Fruit fly (Drosophila melanogaster): Measurements from ENCODE around the gene MTA1-like.

Gene MTA1-like

DNA sequence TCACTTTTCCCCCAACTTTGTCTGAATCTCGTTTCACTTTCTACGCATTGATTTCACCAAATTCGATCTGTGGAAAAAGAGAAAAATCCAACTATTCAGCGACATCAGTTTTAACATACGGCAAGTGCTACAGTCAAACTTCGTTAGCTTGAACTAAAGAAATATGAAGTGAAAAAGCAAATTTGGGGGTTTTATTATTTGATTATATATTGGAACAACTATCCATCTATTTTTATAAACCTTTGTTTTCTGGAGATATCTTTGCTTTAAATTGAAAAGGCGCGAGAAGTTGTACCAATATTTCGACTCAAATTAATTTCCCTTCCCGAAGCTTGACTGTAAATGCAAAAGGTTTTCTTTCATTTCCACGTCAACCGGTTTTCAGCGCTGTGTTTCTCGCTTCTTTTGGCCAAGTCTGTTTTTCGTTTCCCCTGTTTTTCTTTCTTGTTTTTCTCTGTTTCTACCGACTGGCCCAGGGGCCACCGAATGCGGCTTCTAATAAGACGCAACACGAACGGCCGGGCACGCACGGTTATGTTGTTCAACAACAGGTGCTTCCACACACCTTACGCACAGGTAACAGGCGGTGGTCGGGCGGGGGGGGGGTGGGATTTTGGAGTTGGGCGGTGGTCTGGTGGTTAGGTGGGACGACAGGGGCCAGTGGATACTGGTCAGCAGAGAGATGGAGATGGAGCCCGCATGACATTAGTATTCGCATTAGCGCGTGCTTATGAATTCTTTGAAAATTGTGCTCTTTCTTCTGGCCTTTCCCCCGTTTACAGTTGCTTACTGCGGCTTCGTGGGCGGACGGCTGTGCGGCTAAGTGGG lies 34.6 kb upstream of the MTA1-like start (continued):
- TF ChIP-seq gfzf (GFP tag; optimal IDR thresholded peaks at IDR 0.05), result no peak
- TF ChIP-seq CG8924 (tag; optimal IDR thresholded peaks at IDR 0.05), result peak; percentile 60
- TF ChIP-seq Dbx (GFP tag; IDR thresholded peaks at IDR 0.05), result no peak
- peak; percentile 23 for TF ChIP-seq Max (GFP tag; optimal IDR thresholded peaks at IDR 0.05)
- peak; percentile 59 for TF ChIP-seq vvl (GFP tag; IDR thresholded peaks at IDR 0.05)
- TF ChIP-seq seq (GFP tag; IDR thresholded peaks at IDR 0.05), result 0 out of 2 replicates have a peak, but pooled peaks have one; percentile 34
- peak; percentile 77 for TF ChIP-seq ken (GFP tag; IDR thresholded peaks at IDR 0.05)
- TF ChIP-seq grn (GFP tag; optimal IDR thresholded peaks at IDR 0.05), result no peak
- no peak for TF ChIP-seq CG12769 (tag; optimal IDR thresholded peaks at IDR 0.05)
- peak; percentile 32 for TF ChIP-seq CG6813 (GFP tag; optimal IDR thresholded peaks at IDR 0.05)
- no peak for TF ChIP-seq Fer2 (tag; optimal IDR thresholded peaks at IDR 0.05)
- peak; percentile 2 for TF ChIP-seq Lhr (GFP tag; optimal IDR thresholded peaks at IDR 0.05)
- TF ChIP-seq Mad (GFP tag; optimal IDR thresholded peaks at IDR 0.05), result peak; percentile 23
- no peak for TF ChIP-seq Dip3 (GFP tag; optimal IDR thresholded peaks at IDR 0.05)
- 0 out of 3 replicates have a peak, but pooled peaks have one; percentile 33 for TF ChIP-seq CG11093 (GFP tag; IDR thresholded peaks at IDR 0.05)
- TF ChIP-seq bab2 (GFP tag; optimal IDR thresholded peaks at IDR 0.05), result peak; percentile 41
- no peak for TF ChIP-seq CG14965 (GFP tag; optimal IDR thresholded peaks at IDR 0.05; ENCODE audit: borderline replicate concordance)
- TF ChIP-seq dmrt99B (tag; optimal IDR thresholded peaks at IDR 0.05), result peak; percentile 83
- 0 out of 2 replicates have a peak, but pooled peaks have one; percentile 19 for TF ChIP-seq CG4730 (GFP tag; IDR thresholded peaks at IDR 0.05)
- peak; percentile 17 for TF ChIP-seq CG13624 (GFP tag; optimal IDR thresholded peaks at IDR 0.05)
- peak; percentile 35; the same call in 1 of the 2 replicates for TF ChIP-seq onecut (GFP tag; IDR thresholded peaks at IDR 0.05)
- peak; percentile 68 for TF ChIP-seq CG8388 (GFP tag; optimal IDR thresholded peaks at IDR 0.05)
- TF ChIP-seq pho (GFP tag; optimal IDR thresholded peaks at IDR 0.05), result no peak
- TF ChIP-seq pnt (GFP tag; optimal IDR thresholded peaks at IDR 0.05), result peak; percentile 50
- no peak for TF ChIP-seq dan (GFP tag; IDR thresholded peaks at IDR 0.05)
- peak; percentile 76 for TF ChIP-seq CG17829 (tag; optimal IDR thresholded peaks at IDR 0.05)
- peak; percentile 41 for TF ChIP-seq CG16863 (GFP tag; optimal IDR thresholded peaks at IDR 0.05)
- peak; percentile 84 for TF ChIP-seq Drgx (GFP tag; IDR thresholded peaks at IDR 0.05)
- TF ChIP-seq ERR (GFP tag; optimal IDR thresholded peaks at IDR 0.05), result no peak
- peak in 1 of 2 experiments; percentile 9 for TF ChIP-seq Hr51 (GFP tag; optimal IDR thresholded peaks at IDR 0.05)
- TF ChIP-seq zfh1 (GFP tag; IDR thresholded peaks at IDR 0.05), result peak; percentile 76
- TF ChIP-seq CG4404 (GFP tag; IDR thresholded peaks at IDR 0.05), result no peak

DNA sequence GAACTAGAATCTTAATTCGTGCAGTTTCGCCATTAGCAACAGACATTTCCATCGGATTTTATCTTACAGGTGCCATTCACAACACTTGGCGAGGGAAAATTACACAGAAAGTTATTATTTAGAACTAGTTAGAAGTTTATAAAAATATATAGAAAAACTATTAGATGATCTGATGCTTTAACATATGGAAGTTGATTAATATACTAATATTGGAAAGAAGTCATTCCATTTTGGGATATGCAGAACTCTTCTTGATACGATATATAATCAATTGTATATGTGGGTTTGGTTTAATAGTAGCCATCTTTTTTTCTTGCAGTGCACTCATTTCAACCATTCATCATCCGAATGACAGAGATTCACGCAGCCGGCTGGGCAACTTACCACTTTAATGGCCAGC lies 33.7 kb upstream of the MTA1-like start:
- TF ChIP-seq CG15696 (tag; optimal IDR thresholded peaks at IDR 0.05) (peak; percentile 4), Med (GFP tag) (peak; percentile 8), CG10979 (tag; optimal IDR thresholded peaks at IDR 0.05) (peak; percentile 35), CG12391 (tag; optimal IDR thresholded peaks at IDR 0.05) (peak; percentile 14), CG4404 (GFP tag; IDR thresholded peaks at IDR 0.05) (no peak), bigmax (GFP tag; optimal IDR thresholded peaks at IDR 0.05) (no peak), Ssrp (tag; optimal IDR thresholded peaks at IDR 0.05) (peak; percentile 5), CG2712 (tag; optimal IDR thresholded peaks at IDR 0.05) (peak; percentile 5), bsh (GFP tag; optimal IDR thresholded peaks at IDR 0.05) (peak in 1 of 2 experiments; percentile 28), Fer1 (GFP tag; optimal IDR thresholded peaks at IDR 0.05) (no peak), Gug (GFP tag; IDR thresholded peaks at IDR 0.05) (no peak), Dbx (GFP tag; IDR thresholded peaks at IDR 0.05) (no peak), unpg (GFP tag; optimal IDR thresholded peaks at IDR 0.05) (peak; percentile 29), nmo (GFP tag; optimal IDR thresholded peaks at IDR 0.05) (peak; percentile 13), CG14710 (tag; optimal IDR thresholded peaks at IDR 0.05) (peak; percentile 1), dmrt11E (tag; optimal IDR thresholded peaks at IDR 0.05) (peak; percentile 7), sens (GFP tag) (peak; percentile 64), phol (tag; optimal IDR thresholded peaks at IDR 0.05) (peak; percentile 38), row (GFP tag; IDR thresholded peaks at IDR 0.05) (peak; percentile 18; the same call in 1 of the 3 replicates), CG9727 (GFP tag; optimal IDR thresholded peaks at IDR 0.05) (no peak)
